Worm (Caenorhabditis elegans) whole organism, young adult: Measurements from ENCODE around the gene msp-45.

Experiments used
- B0019.2 ChIP-seq: fragments of 200-800 bp; sonication (Bioruptor generic); conservative IDR thresholded peaks from 2 replicates; pipeline ENCODE4 v1.3.6; 2022; ENCODE audit warnings: missing genetic modification reagents, missing genetic modification characterization, missing compliant biosample characterization
- B0035.1 ChIP-seq: sonication (generic microtip); optimal IDR thresholded peaks from 2 replicates; lab custom pipeline; 2016; ENCODE audit warnings: missing genetic modification characterization, mild to moderate bottlenecking, missing compliant biosample characterization, missing genotype, missing genetic modification reagents
- B0261.1 ChIP-seq: sonication (generic microtip); optimal IDR thresholded peaks from 2 replicates; lab custom pipeline; 2016; ENCODE audit warnings: mild to moderate bottlenecking, missing genetic modification characterization, moderate library complexity, missing compliant biosample characterization
- B0336.3 ChIP-seq: fragments of 200-800 bp; sonication (Bioruptor generic); IDR thresholded peaks from 2 replicates; pipeline ENCODE4 v1.3.6; 2022; ENCODE audit warnings: missing genetic modification characterization, missing compliant biosample characterization
- C17E4.6 ChIP-seq: fragments of 200-800 bp; sonication (Bioruptor generic); IDR thresholded peaks from 2 replicates; pipeline ENCODE4 v1.3.6; 2022; ENCODE audit warnings: missing genetic modification reagents, missing genetic modification characterization, missing compliant biosample characterization
- F52B5.7 ChIP-seq: sonication (generic microtip); optimal IDR thresholded peaks from 2 replicates; lab custom pipeline; 2016; ENCODE audit warnings: mild to moderate bottlenecking, missing genetic modification characterization, missing compliant biosample characterization
- F55B11.4 ChIP-seq: sonication (generic microtip); optimal IDR thresholded peaks from 2 replicates; lab custom pipeline; 2016; ENCODE audit warnings: missing compliant biosample characterization, missing genetic modification characterization, borderline replicate concordance; ENCODE audit not compliant: insufficient read depth
- F57C9.4 ChIP-seq: sonication (generic microtip); optimal IDR thresholded peaks from 2 replicates; lab custom pipeline; 2017; ENCODE audit warnings: mild to moderate bottlenecking, missing genetic modification characterization, missing compliant biosample characterization
- K11D2.4 ChIP-seq: fragments of 200-800 bp; sonication (Bioruptor generic); IDR thresholded peaks from 2 replicates; pipeline ENCODE4 v1.3.6; 2022; ENCODE audit warnings: missing genetic modification reagents, missing genetic modification characterization, missing compliant biosample characterization
- K12H6.12 ChIP-seq: fragments of 200-800 bp; sonication (Bioruptor generic); optimal IDR thresholded peaks from 2 replicates; lab custom pipeline; 2018; ENCODE audit warnings: mild to moderate bottlenecking, missing genetic modification characterization, missing compliant biosample characterization
- T26A5.8 ChIP-seq: sonication (generic microtip); optimal IDR thresholded peaks from 2 replicates; lab custom pipeline; 2016; ENCODE audit warnings: missing genetic modification characterization, missing compliant biosample characterization
- Y53G8AR.9 ChIP-seq: fragments of 200-800 bp; sonication (Bioruptor generic); conservative IDR thresholded peaks from 2 replicates; pipeline ENCODE4 v1.3.6; 2022; ENCODE audit warnings: missing genetic modification reagents, missing genetic modification characterization, missing compliant biosample characterization
- Y79H2A.3 ChIP-seq: fragments of 200-800 bp; sonication (Bioruptor generic); conservative IDR thresholded peaks from 2 replicates; pipeline ENCODE4 v1.3.6; 2022; ENCODE audit warnings: missing genetic modification reagents, missing genetic modification characterization, missing compliant biosample characterization
- ama-1 ChIP-seq, 3 experiments: fragments of 150-350 bp in 1 of 3; sonication (generic microtip) in 2 of 3; optimal IDR thresholded peaks; 2 replicates each; lab custom pipeline; 2014 to 2018; ENCODE audit warnings: missing biosample characterization in 2 of 3, missing genetic modification characterization in 2 of 3, missing genetic modification reagents in 2 of 3
- atf-7 ChIP-seq: sonication (generic microtip); optimal IDR thresholded peaks from 2 replicates; lab custom pipeline; 2017; ENCODE audit warnings: mild to moderate bottlenecking, missing genetic modification characterization, missing compliant biosample characterization
- attf-3 ChIP-seq: fragments of 200-800 bp; sonication (Bioruptor generic); conservative IDR thresholded peaks from 2 replicates; pipeline ENCODE4 v1.3.6; 2022; ENCODE audit warnings: missing genetic modification reagents, missing genetic modification characterization, missing compliant biosample characterization
- attf-5 ChIP-seq: fragments of 200-800 bp; sonication (Bioruptor generic); optimal IDR thresholded peaks from 2 replicates; lab custom pipeline; 2018; ENCODE audit warnings: mild to moderate bottlenecking, missing genetic modification characterization, missing compliant biosample characterization
- cebp-1 ChIP-seq, 2 experiments: fragments of 200-800 bp in 1 of 2; sonication (Bioruptor generic) in 1 of 2; sonication (generic microtip) in 1 of 2; IDR thresholded peaks in 1 of 2; optimal IDR thresholded peaks in 1 of 2; 2 replicates each; pipeline versions ENCODE4 v1.3.6 to Lab custom; 2017 to 2022; ENCODE audit warnings: missing compliant biosample characterization in 2 of 2, missing genetic modification characterization in 2 of 2, mild to moderate bottlenecking in 1 of 2, missing genetic modification reagents in 1 of 2, moderate library complexity in 1 of 2
- cebp-2 ChIP-seq: fragments of 200-800 bp; sonication (Bioruptor generic); IDR thresholded peaks from 2 replicates; pipeline ENCODE4 v1.3.6; 2022; ENCODE audit warnings: missing genetic modification characterization, missing compliant biosample characterization
- ceh-100 ChIP-seq: fragments of 200-800 bp; sonication (Bioruptor generic); IDR thresholded peaks from 2 replicates; pipeline ENCODE4 v1.3.6; 2022; ENCODE audit warnings: missing genetic modification reagents, missing genetic modification characterization, missing compliant biosample characterization
- ceh-58 ChIP-seq: fragments of 200-800 bp; sonication (Bioruptor generic); IDR thresholded peaks from 2 replicates; pipeline ENCODE4 v1.3.6; 2022; ENCODE audit warnings: missing genetic modification characterization, missing compliant biosample characterization
- ceh-79 ChIP-seq: sonication (generic microtip); optimal IDR thresholded peaks from 2 replicates; lab custom pipeline; 2017; ENCODE audit warnings: mild to moderate bottlenecking, missing genetic modification characterization, missing compliant biosample characterization
- ceh-91 ChIP-seq: fragments of 200-800 bp; sonication (Bioruptor generic); IDR thresholded peaks from 2 replicates; pipeline ENCODE4 v1.3.6; 2022; ENCODE audit warnings: missing genetic modification reagents, missing genetic modification characterization, missing compliant biosample characterization
- chd-7 ChIP-seq: sonication (generic microtip); optimal IDR thresholded peaks from 2 replicates; lab custom pipeline; 2016; ENCODE audit warnings: mild to moderate bottlenecking, missing genetic modification characterization, moderate library complexity, missing compliant biosample characterization
- ets-4 ChIP-seq: fragments of 200-800 bp; sonication (Bioruptor generic); optimal IDR thresholded peaks from 2 replicates; lab custom pipeline; 2018; ENCODE audit warnings: mild to moderate bottlenecking, missing genetic modification characterization, missing compliant biosample characterization
- fkh-3 ChIP-seq: sonication (generic microtip); optimal IDR thresholded peaks from 2 replicates; lab custom pipeline; 2016; ENCODE audit warnings: mild to moderate bottlenecking, missing genetic modification characterization, missing compliant biosample characterization
- hsf-1 ChIP-seq: fragments of 200-800 bp; sonication (Bioruptor generic); IDR thresholded peaks from 2 replicates; pipeline ENCODE4 v1.3.6; 2022; ENCODE audit warnings: missing genetic modification reagents, missing genetic modification characterization, missing compliant biosample characterization
- let-607 ChIP-seq, 2 experiments: fragments of 200-800 bp in 1 of 2; sonication (Bioruptor generic) in 1 of 2; sonication (generic microtip) in 1 of 2; optimal IDR thresholded peaks; 2 replicates each; lab custom pipeline; 2016 to 2018; ENCODE audit warnings: mild to moderate bottlenecking in 2 of 2, missing compliant biosample characterization in 2 of 2, missing genetic modification characterization in 2 of 2, moderate library complexity in 2 of 2, missing genotype in 1 of 2
- lin-26 ChIP-seq: fragments of 200-800 bp; sonication (Bioruptor generic); IDR thresholded peaks from 2 replicates; pipeline ENCODE4 v1.3.6; 2022; ENCODE audit warnings: missing genetic modification reagents, missing genetic modification characterization, missing compliant biosample characterization
- lin-40 ChIP-seq: sonication (generic microtip); optimal IDR thresholded peaks from 2 replicates; lab custom pipeline; 2016; ENCODE audit warnings: missing genetic modification characterization, mild to moderate bottlenecking, missing compliant biosample characterization, missing genotype, missing genetic modification reagents
- madf-10 ChIP-seq: sonication (generic microtip); optimal IDR thresholded peaks from 2 replicates; lab custom pipeline; 2016; ENCODE audit warnings: mild to moderate bottlenecking, missing genetic modification characterization, missing compliant biosample characterization
- nhr-80 ChIP-seq: sonication (generic microtip); optimal IDR thresholded peaks from 2 replicates; lab custom pipeline; 2016; ENCODE audit warnings: missing genetic modification characterization, missing compliant biosample characterization
- rpc-1 ChIP-seq, 2 experiments: fragments of 150-350 bp in 1 of 2; sonication (generic microtip) in 1 of 2; optimal IDR thresholded peaks; 2 replicates each; lab custom pipeline; 2014 to 2018; ENCODE audit warnings: missing biosample characterization in 1 of 2, missing genetic modification characterization in 1 of 2, missing genetic modification reagents in 1 of 2, missing genotype in 1 of 2
- tbx-9 ChIP-seq: sonication (generic microtip); optimal IDR thresholded peaks from 2 replicates; lab custom pipeline; 2016; ENCODE audit warnings: borderline replicate concordance, missing genetic modification characterization, inconsistent platforms, missing compliant biosample characterization
- unc-62 ChIP-seq: fragments of 150-350 bp; optimal IDR thresholded peaks from 2 replicates; lab custom pipeline; 2014; ENCODE audit warnings: missing biosample characterization, missing genetic modification reagents, missing genetic modification characterization
- xnd-1 ChIP-seq: sonication (generic microtip); optimal IDR thresholded peaks from 2 replicates; lab custom pipeline; 2016; ENCODE audit warnings: missing genotype, missing genetic modification reagents, missing genetic modification characterization, missing compliant biosample characterization
- ztf-22 ChIP-seq: fragments of 200-800 bp; sonication (Bioruptor generic); optimal IDR thresholded peaks from 2 replicates; lab custom pipeline; 2018; ENCODE audit warnings: mild to moderate bottlenecking, missing genetic modification characterization, moderate library complexity, missing compliant biosample characterization
- ztf-25 ChIP-seq: fragments of 200-800 bp; sonication (Bioruptor generic); IDR thresholded peaks from 2 replicates; pipeline ENCODE4 v1.3.6; 2022; ENCODE audit warnings: missing genetic modification reagents, missing genetic modification characterization, missing compliant biosample characterization
- ztf-26 ChIP-seq: sonication (generic microtip); optimal IDR thresholded peaks from 2 replicates; lab custom pipeline; 2017; ENCODE audit warnings: missing genetic modification characterization, missing compliant biosample characterization

Gene msp-45

DNA sequence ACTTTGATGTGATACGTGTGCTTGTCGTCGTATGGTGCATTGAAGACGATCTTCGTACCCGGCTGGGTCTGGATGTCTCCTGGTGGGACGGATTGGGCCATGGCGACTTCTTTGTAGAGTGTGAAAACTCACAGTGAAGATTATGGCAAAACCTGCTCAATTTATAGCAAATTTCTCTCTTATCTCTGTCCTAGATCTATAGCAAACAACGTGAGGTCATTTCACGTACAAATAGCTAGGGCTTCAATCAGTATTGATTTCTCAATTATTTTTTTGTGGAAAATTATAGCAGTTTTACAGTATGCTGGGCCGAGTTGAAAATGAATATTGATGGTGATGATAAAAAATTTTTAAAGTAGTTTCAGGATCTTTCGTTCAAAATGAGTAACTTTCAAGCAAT lies at the start of gene msp-45:
Gene msp-45, minus strand, starts transcription at position 101 of the 400 bp plus-strand sequence.
- no peak for TF ChIP-seq ceh-91 (GFP tag; lab: Robert Waterston, UW)
- no peak for TF ChIP-seq B0261.1 (tag; lab: Kevin White, UChicago)
- TF ChIP-seq lin-40: no peak
- no peak for TF ChIP-seq let-607 (tag; optimal IDR thresholded peaks at IDR 0.05; lab: Kevin White, UChicago)
- no peak for TF ChIP-seq atf-7 (tag; lab: Kevin White, UChicago)
- no peak for TF ChIP-seq ceh-58 (GFP tag; lab: Robert Waterston, UW)
- no peak for TF ChIP-seq tbx-9
- no peak for TF ChIP-seq ztf-25 (GFP tag; lab: Robert Waterston, UW)
- TF ChIP-seq B0035.1 (tag; lab: Kevin White, UChicago): no peak

DNA sequence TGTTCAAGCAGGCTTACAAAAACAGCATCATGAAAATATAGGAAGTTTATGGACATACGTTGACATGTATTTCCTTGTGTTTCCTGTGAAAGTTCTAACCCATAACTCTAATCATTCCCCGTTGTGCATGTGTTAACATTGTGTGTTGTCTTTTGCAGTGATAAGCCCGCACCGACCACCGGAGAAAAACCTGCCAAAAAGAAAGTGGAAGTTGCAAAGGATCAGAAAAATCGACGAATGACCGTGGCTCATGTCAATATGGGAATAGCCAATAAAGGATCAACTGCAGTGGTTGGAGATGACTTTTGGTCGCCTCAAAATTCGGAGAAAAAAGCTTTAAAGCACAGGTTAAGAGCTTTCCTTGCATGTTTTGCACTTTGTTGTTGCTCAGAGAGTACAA lies 48.4 kb upstream of the msp-45 start:
- TF ChIP-seq ztf-26 (tag; lab: Kevin White, UChicago) (no peak), K12H6.12 (tag; lab: Kevin White, UChicago) (no peak), K11D2.4 (GFP tag; lab: Robert Waterston, UW) (no peak), xnd-1 (no peak), fkh-3 (no peak), F52B5.7 (tag; lab: Kevin White, UChicago) (no peak), ceh-100 (GFP tag; lab: Robert Waterston, UW) (no peak), cebp-2 (GFP tag; lab: Robert Waterston, UW) (no peak), attf-5 (GFP tag; lab: Kevin White, UChicago) (no peak), ama-1 (optimal IDR thresholded peaks at IDR 0.05; lab: Kevin White, UChicago) (no peak), ama-1 (GFP tag; optimal IDR thresholded peaks at IDR 0.05; lab: Kevin White, UChicago) (no peak)

DNA sequence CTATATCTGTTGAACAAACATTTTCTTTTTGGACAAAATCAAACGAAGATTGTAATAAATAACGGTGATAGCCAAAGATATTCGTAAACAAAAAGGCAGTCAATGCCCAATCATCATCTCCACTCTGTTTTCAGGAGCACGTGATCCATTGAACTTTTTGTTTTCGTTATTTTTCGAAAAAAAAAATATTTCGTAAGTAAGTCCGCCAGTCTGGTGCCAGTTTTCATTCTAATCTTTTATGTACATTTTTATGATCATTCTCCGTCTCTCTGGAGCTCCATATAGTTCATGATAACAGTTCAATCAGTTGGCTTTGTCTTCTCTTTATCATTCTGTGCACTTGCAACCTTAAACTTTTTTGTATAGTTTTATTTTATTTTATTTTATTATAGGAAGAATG lies 46.0 kb upstream of the msp-45 start, which contains the start of gene ampd-1:
Gene ampd-1, plus strand, starts transcription at position 393 of the 400 bp plus-strand sequence.
- TF ChIP-seq F55B11.4 (tag; lab: Kevin White, UChicago) (no peak), K12H6.12 (tag; lab: Kevin White, UChicago) (no peak), ets-4 (no peak), F57C9.4 (tag; lab: Kevin White, UChicago) (no peak), chd-7 (tag; lab: Kevin White, UChicago) (no peak), unc-62 (no peak), C17E4.6 (no peak), B0019.2 (GFP tag; lab: Robert Waterston, UW) (no peak), ama-1 (optimal IDR thresholded peaks at IDR 0.05; lab: Kevin White, UChicago) (no peak), ama-1 (GFP tag; optimal IDR thresholded peaks at IDR 0.05; lab: Kevin White, UChicago) (no peak), T26A5.8 (tag; lab: Kevin White, UChicago) (no peak), nhr-80 (tag; lab: Kevin White, UChicago) (peak; percentile 47), hsf-1 (GFP tag; lab: Robert Waterston, UW) (no peak), cebp-1 (GFP tag; IDR thresholded peaks at IDR 0.05; lab: Robert Waterston, UW) (peak; percentile 44; the same call in 1 of the 2 replicates), cebp-1 (tag; optimal IDR thresholded peaks at IDR 0.05; lab: Kevin White, UChicago) (peak; percentile 64), B0035.1 (tag; lab: Kevin White, UChicago) (no peak), ceh-79 (tag; lab: Kevin White, UChicago) (no peak), rpc-1 (optimal IDR thresholded peaks at IDR 0.05; lab: Kevin White, UChicago) (no peak), rpc-1 (tag; optimal IDR thresholded peaks at IDR 0.05; lab: Kevin White, UChicago) (no peak)
- TF ChIP-seq, all 124 proteins: peak for 2

DNA sequence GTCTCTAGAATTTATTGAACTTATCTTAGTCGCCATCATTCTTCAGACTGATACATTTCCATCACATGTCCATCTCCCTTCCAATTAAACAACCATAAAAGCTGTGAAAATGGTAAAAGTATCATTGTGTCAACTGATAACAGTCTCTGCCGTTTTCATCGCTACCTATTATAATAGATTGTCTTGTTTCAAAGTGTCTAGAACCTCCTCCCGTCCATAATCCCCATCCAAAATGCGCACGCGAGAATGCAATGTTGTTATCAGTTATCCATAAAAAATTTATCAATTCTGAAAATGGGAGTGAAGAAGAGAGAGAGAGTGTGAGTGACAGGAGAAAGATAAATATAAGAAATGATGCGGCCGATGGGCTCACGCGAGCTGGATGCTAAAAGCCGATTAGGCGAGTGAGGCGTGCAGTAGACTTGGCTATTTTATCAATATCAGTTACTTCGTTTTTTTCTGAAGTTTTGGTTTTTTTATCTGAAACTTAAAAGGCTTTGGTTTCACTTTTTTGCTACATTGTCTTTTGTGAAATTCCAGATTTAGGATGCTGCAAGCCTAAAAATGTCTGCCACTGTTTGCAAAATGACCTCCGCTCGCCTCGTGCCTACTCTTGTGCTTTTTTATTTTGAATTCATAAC lies 45.2 kb upstream of the msp-45 start:
- TF ChIP-seq madf-10 (tag; lab: Kevin White, UChicago) (peak; percentile 42), Y79H2A.3 (GFP tag; lab: Robert Waterston, UW) (no peak), chd-7 (tag; lab: Kevin White, UChicago) (peak; percentile 64), lin-40 (peak; percentile 56), nhr-80 (tag; lab: Kevin White, UChicago) (peak; percentile 96), ztf-22 (peak; percentile 85), B0336.3 (peak; percentile 45; the same call in 1 of the 2 replicates), ets-4 (peak; percentile 39), attf-3 (GFP tag; lab: Robert Waterston, UW) (no peak), lin-26 (GFP tag; lab: Robert Waterston, UW) (no peak), unc-62 (peak; percentile 63), let-607 (tag; optimal IDR thresholded peaks at IDR 0.05; lab: Kevin White, UChicago) (peak; percentile 21 to 73), fkh-3 (no peak), rpc-1 (optimal IDR thresholded peaks at IDR 0.05; lab: Kevin White, UChicago) (no peak), rpc-1 (tag; optimal IDR thresholded peaks at IDR 0.05; lab: Kevin White, UChicago) (no peak), atf-7 (tag; lab: Kevin White, UChicago) (peak; percentile 84), cebp-1 (GFP tag; IDR thresholded peaks at IDR 0.05; lab: Robert Waterston, UW) (no peak), cebp-1 (tag; optimal IDR thresholded peaks at IDR 0.05; lab: Kevin White, UChicago) (peak; percentile 48), Y53G8AR.9 (GFP tag; lab: Robert Waterston, UW) (0 out of 2 replicates have a peak, but pooled peaks have one; percentile 25)
